Worm (Caenorhabditis elegans) whole organism, L4/young adult: ENCODE measurements around the gene R10D12.10.

Experiments used
- W03F9.2 ChIP-seq: fragments of 150-350 bp; optimal IDR thresholded peaks from 2 replicates; lab custom pipeline; 2014; ENCODE audit warnings: missing biosample characterization, missing genetic modification characterization
- dao-5 ChIP-seq: sonication (generic microtip); optimal IDR thresholded peaks from 2 replicates; lab custom pipeline; 2016; ENCODE audit warnings: missing genotype, missing genetic modification characterization, moderate library complexity, missing compliant biosample characterization
- him-1 ChIP-seq: sonication (generic microtip); optimal IDR thresholded peaks from 2 replicates; lab custom pipeline; 2016; ENCODE audit warnings: missing genotype, missing genetic modification reagents, missing genetic modification characterization, missing compliant biosample characterization

The R10D12.10 gene

DNA sequence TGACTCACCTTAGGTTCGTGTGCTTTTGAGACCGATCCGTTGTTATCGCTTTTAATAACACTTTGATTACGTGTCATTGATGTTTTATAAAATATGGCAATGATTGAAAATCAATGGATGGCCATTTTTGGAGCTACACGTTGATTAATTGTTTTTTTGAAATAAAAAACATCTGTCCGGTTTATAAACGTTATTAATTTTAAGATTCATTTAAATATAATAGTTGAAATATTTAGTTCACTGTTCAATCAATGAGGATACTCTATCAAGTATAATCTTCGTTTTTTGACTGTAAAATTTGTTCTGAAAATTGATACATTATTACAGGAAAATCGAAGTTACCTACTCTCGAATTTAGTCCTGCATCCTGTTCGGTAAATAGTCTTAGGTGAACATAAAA is at the start of gene R10D12.10:
Gene R10D12.10 (minus strand): TSS at position 101 of the 400 bp plus-strand sequence.
- TF ChIP-seq him-1 (tag; lab: Kevin White, UChicago) (no peak), W03F9.2 (tag; lab: Kevin White, UChicago) (no peak), dao-5 (tag; lab: Kevin White, UChicago) (no peak)

DNA sequence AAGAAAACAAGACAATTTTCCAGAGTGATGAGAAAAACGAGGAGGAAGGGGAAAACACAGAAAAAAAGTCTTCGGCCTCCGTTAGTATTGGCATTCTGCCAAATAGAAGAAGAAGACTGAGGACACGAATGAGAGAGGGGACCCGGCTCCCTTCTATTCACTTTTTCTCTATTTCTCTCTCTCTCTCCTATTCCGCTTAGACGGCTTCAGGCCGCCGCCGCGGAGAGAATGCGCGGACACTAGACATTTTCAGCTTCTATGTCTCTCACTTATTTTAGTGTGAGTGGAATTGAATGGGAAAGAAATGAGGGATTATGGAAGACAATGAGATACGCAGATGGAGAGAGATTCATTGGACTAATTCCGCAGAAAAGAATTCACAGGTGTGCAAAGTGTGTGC is 48.7 kb upstream of the R10D12.10 start:
- TF ChIP-seq W03F9.2 (tag; lab: Kevin White, UChicago), result no peak
- TF ChIP-seq dao-5 (tag; lab: Kevin White, UChicago), result no peak
- TF ChIP-seq him-1 (tag; lab: Kevin White, UChicago), result peak; percentile 50

DNA sequence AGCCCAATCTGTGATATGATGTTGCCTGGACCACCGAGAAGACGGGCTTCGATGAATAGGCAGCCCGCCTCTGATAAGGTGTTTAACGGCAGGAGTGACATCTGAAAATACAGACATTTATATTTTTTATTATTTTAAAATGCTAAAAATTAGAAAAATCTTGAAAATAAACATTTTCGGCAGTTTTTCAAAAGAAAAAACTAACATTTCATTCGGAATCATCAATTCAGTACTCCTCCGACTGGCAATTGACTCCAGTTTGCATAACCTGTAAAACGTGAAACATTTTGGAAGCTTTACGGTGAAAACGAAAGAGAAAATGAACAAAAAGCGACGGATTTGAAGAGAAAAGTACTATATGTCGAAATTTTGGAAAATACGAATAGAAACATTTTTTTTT is 47.7 kb upstream of the R10D12.10 start, which contains the start of gene ric-7:
Gene ric-7 (minus strand): TSS at position 101 of the 400 bp plus-strand sequence.
- TF ChIP-seq W03F9.2 (tag; lab: Kevin White, UChicago) (no peak), him-1 (tag; lab: Kevin White, UChicago) (no peak), dao-5 (tag; lab: Kevin White, UChicago) (no peak)

DNA sequence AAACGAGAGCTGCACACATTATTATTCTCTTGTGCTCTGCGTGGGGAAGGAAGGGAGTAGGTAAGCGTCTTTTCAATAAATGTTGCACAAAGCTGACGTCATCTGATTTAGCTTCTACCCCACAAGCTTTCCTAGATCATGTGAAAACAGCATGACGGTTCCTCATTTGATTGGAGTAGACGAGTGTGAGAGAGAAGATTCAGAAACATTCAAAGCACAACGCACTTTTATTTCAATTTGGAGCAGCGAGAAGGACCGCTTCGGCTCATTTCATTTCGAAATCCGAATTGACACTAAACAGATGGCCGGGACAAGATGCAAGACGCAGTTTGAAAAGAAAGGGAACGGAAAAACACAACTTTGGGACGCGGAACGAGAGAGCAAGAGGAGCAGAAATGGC is 46.2 kb upstream of the R10D12.10 start:
- no peak for TF ChIP-seq him-1 (tag; lab: Kevin White, UChicago)
- no peak for TF ChIP-seq dao-5 (tag; lab: Kevin White, UChicago)
- no peak for TF ChIP-seq W03F9.2 (tag; lab: Kevin White, UChicago)

DNA sequence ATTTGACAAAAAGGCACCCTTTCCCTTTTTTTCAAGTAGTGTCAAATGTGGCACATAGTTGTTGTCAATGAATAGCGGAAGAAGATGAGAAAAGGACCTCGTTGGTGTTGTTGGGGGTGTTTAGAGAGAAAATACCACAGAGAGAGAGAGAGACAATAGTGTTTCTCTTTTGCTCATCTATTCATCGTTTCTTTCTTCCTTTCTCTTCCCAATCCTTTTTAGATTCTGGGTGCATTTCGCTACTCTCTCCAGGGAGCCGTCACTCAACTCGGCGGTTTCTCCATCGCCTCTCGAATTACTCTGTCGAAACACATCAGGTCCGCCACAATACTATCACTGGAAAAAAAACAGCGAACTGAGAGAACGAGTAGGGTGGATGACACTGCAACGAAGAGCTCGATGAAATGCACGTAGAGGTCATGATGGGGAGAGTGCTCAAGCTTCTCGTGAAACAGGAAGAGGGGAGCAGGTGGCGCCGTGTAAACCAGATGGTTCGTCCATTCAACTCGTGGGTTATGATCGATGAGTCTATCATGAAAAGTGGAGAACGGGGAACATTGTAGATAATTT is 45.5 kb upstream of the R10D12.10 start:
- TF ChIP-seq dao-5 (tag; lab: Kevin White, UChicago) (no peak), him-1 (tag; lab: Kevin White, UChicago) (no peak), W03F9.2 (tag; lab: Kevin White, UChicago) (no peak)

DNA sequence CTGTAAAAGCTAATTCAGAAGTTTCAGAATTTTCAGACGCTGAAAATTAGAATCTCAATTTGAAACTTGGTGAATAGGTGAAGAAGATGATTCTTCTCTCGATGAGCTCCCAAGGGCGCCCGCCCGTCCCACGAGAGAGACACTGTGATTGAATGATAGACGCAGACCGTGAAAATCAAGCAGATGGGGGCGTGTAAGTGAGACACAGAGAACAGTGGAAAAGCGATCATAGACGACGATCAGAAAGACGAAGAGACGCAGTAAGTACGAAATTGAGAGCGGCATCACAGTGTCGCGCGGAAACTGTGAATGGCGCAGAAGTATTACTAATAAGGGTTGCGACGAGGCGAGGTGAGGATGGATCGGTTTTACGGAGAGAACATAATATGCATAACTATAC is 44.3 kb upstream of the R10D12.10 start:
- TF ChIP-seq dao-5 (tag; lab: Kevin White, UChicago) (no peak), W03F9.2 (tag; lab: Kevin White, UChicago) (no peak), him-1 (tag; lab: Kevin White, UChicago) (no peak)

DNA sequence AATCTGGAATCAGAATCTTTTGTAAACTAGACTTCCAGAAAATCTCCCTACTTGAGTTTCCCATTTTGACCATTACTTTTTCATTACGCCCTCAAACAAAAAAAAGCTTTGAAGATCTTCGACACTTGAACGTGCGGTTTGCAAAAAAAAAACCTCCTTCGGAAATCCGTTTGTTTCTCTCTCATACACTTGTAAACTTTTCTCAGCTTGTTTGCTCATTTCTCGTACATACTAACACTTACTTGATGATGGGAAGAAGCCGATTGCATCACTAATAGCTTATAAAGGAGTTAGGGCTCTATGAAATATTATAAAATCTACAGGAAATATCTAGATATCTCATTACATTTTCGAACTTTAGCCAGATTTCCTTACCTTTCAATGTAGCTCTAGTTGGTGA is 43.8 kb upstream of the R10D12.10 start:
- TF ChIP-seq him-1 (tag; lab: Kevin White, UChicago), result no peak
- TF ChIP-seq dao-5 (tag; lab: Kevin White, UChicago), result no peak
- no peak for TF ChIP-seq W03F9.2 (tag; lab: Kevin White, UChicago)

DNA sequence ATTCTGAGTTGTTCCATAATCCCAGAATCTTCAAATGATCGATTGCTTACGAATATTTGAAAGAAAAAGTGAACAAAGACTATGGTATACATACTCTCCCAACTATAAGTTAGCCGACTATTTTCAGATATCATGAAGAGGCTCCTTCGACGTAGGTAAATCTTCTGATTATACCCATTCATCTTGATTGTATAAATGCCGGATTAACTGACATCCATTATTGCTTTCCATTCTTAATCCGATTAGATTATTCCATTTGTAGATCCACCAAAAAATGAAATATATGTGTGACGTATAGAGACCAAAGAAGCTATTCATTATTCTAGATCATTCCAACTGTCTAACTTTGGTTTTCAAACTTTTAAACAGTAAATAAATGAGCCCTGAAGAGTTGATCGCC is 35.3 kb upstream of the R10D12.10 start:
- TF ChIP-seq him-1 (tag; lab: Kevin White, UChicago), result no peak
- TF ChIP-seq W03F9.2 (tag; lab: Kevin White, UChicago), result no peak
- TF ChIP-seq dao-5 (tag; lab: Kevin White, UChicago), result no peak

DNA sequence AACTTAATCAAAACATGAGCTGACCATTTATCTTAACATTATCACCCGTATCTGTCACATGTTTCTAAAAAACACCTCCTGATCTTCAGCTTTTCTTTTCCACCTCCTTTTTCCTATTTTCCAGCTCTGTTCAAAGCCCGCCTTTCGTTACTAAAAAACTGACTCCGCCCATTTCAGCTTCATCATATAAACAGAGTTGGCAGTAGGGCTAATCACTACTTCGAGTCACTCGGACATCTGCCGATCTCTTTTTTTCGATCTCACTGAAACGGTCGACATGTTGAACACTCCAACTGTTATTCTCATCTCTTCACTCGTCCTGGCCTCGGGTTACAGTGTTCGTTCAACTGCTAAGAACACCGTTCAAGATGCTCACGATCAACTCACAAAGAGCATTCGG is 34.3 kb upstream of the R10D12.10 start, which contains the start of gene droe-4:
Gene droe-4 (plus strand): TSS at position 172 of the 400 bp plus-strand sequence.
- TF ChIP-seq dao-5 (tag; lab: Kevin White, UChicago), result no peak
- no peak for TF ChIP-seq W03F9.2 (tag; lab: Kevin White, UChicago)
- no peak for TF ChIP-seq him-1 (tag; lab: Kevin White, UChicago)

DNA sequence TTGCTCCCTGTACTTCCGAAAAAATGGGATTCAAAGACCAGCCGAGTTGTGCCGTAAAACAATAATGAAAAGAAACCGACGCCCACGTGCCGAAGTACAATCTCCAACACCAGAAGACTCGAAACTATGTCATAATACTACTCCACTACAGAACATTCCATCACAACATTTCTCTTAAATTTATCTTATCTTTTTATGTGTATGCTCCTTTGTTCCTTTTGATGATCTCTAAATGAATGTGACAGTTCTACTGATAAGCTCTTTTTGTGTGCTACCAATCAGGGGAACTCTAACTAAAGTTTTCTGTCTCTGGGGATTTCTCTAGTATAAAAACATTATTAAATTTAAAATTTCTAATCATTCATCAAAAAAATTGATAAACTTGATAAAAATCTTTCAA is 28.7 kb upstream of the R10D12.10 start:
- TF ChIP-seq W03F9.2 (tag; lab: Kevin White, UChicago) (no peak), dao-5 (tag; lab: Kevin White, UChicago) (no peak), him-1 (tag; lab: Kevin White, UChicago) (no peak)

DNA sequence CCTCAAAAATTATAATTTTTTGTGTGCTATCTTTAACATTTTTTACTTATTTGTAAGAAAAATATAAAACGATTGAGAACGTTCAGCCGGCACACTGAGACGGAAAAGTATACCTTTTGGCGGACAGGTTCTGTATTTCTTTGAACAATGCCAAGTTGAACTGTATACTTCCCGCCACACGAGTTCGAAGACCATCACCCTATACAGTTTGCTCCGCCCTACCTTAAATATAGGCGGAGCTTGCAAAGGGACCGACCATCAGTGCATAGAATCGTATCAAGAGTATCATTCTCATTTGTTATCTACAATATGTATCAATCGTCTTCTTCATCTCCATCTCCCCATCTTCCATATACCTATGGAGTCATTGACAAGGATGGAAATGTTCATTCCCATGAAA is 26.7 kb upstream of the R10D12.10 start, which contains the start of gene end-1:
Gene end-1 (plus strand): TSS at position 301 of the 400 bp plus-strand sequence.
- no peak for TF ChIP-seq W03F9.2 (tag; lab: Kevin White, UChicago)
- no peak for TF ChIP-seq him-1 (tag; lab: Kevin White, UChicago)
- no peak for TF ChIP-seq dao-5 (tag; lab: Kevin White, UChicago)

DNA sequence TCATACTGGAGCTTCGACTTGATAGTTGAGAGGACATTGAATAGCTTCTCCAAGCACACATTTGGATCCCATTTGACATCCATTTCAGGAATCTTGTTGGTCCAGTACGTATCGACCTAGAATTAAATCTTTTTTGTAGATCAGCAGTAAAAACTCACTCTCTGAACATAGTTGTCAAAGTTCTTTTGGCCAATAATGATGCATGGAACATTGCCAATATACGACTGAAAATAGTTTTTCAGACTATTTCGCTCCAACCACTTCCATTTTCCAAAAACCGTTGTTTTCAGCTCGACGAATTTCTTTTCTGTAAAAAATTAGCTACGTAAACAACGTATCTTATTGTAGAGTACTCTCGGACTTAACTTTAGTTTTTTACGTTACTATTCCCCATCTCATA is 23.5 kb upstream of the R10D12.10 start:
- TF ChIP-seq W03F9.2 (tag; lab: Kevin White, UChicago) (no peak), dao-5 (tag; lab: Kevin White, UChicago) (no peak), him-1 (tag; lab: Kevin White, UChicago) (no peak)

DNA sequence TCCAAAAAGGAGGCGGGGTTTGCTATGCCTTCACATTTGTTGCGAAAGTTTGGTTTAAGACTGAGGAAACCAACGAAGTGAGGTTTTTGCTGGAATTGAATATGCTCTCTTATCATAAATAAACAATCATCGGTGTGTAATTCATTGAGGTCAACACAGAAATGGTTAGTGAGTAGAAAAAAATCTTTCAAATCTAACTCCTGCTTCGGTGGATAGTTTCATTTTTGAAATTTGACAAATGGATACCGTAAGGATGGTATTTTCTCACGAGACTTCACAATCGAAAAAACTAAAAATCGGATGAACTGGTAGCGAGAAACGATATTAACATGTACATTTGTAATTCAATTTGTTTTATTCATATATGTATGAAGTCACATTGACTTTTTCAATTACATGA is 22.7 kb upstream of the R10D12.10 start, which contains the start of gene eol-1:
Gene eol-1 (minus strand): TSS at position 101 of the 400 bp plus-strand sequence.
- TF ChIP-seq him-1 (tag; lab: Kevin White, UChicago) (no peak), W03F9.2 (tag; lab: Kevin White, UChicago) (no peak), dao-5 (tag; lab: Kevin White, UChicago) (no peak)
